Fruit fly (Drosophila melanogaster): Measurements from ENCODE around the gene Dmtn.

Dmtn gene

DNA sequence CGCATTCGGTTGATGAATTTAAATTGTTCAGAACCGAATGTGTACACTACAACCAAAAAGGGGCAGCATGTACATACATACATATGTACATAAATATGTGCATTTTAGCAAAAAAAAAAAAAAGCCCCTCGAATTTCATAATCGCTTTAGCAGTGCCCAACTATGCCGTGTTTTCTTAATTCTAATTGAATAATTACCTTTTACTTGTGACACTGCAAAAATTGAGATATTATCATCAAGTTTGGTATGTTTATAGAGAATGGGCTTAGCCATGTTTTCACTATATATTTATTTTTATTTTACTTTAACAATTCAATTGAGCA lies 4.2 kb downstream of the Dmtn start:
- TF ChIP-seq CG14655 (GFP tag; optimal IDR thresholded peaks at IDR 0.05) (peak; percentile 23), Snoo (tag; optimal IDR thresholded peaks at IDR 0.05) (peak; percentile 4), fd96Ca (GFP tag; IDR thresholded peaks at IDR 0.05) (no peak)

- TF ChIP-seq Pif1A (GFP tag; optimal IDR thresholded peaks at IDR 0.05) = no peak
- peak; percentile 8 for TF ChIP-seq EcR (GFP tag; optimal IDR thresholded peaks at IDR 0.05)
Observed at dm6 chr3R:6400710-6401521, 4.8 kb downstream of the Dmtn start.

- TF ChIP-seq CG17806 (tag; optimal IDR thresholded peaks at IDR 0.05) = no peak
- no peak for TF ChIP-seq Pif1B (GFP tag; optimal IDR thresholded peaks at IDR 0.05)
- no peak for TF ChIP-seq fd96Ca (GFP tag; IDR thresholded peaks at IDR 0.05)
Observed at dm6 chr3R:6399752-6400151, 5.9 kb downstream of the Dmtn start.

DNA sequence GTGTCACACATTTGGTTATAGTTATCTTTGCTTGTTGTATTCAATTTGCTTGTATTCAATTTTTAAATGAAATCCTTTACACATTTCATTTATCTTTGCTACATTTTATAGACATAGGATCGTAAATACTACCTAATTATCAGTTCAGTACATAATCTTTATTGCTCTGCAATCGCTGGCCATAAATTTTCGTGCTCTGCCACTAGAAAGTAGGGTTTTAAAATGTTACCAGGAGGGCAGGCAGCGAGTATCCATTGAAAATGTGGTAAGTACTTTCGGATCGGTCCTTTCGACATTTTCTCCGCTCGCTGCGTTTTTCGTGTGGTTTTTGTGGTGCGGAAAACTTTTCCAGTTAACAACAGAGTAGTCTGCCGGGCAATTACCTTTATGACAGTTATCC lies 6.4 kb downstream of the Dmtn start:
- no peak for TF ChIP-seq EcR (GFP tag; optimal IDR thresholded peaks at IDR 0.05)

DNA sequence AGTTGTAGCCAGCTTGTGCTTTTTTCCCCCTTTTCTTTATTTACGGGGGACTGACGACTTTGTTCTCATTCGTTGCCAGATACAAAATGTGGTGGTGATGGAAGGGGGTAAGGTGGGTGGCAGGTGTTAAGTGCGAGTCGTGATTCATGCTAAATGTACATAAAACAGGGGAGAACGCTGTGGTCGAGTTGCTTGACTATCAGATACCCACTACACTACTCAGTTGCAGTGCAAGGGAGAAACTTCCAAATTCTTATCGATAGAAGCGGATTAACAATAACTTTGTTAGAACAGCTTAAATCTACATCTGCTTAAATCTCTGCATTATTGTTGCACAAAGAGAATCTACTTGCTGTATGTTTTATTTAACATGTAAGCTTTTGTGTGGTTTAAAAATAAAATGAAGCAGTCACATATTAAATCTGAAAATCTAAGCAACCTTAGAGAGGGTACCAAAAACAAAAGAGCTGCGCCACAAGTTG lies 8.0 kb downstream of the Dmtn start:
- TF ChIP-seq Ets98B (GFP tag; IDR thresholded peaks at IDR 0.05) = no peak
- no peak for TF ChIP-seq gl (tag; optimal IDR thresholded peaks at IDR 0.05)
- no peak for TF ChIP-seq Pif1B (GFP tag; optimal IDR thresholded peaks at IDR 0.05)
- no peak for TF ChIP-seq CG13204 (GFP tag; optimal IDR thresholded peaks at IDR 0.05)
- TF ChIP-seq rn (GFP tag; IDR thresholded peaks at IDR 0.05) = no peak
- peak; percentile 60 for TF ChIP-seq Snoo (tag; optimal IDR thresholded peaks at IDR 0.05)
- peak; percentile 4 for TF ChIP-seq CG14655 (GFP tag; optimal IDR thresholded peaks at IDR 0.05)
- no peak for TF ChIP-seq D1 (tag; optimal IDR thresholded peaks at IDR 0.05)
- no peak for TF ChIP-seq CG10348 (GFP tag; IDR thresholded peaks at IDR 0.05)
- no peak for TF ChIP-seq CG4496 (GFP tag; IDR thresholded peaks at IDR 0.05)
- TF ChIP-seq CG9948 (tag; optimal IDR thresholded peaks at IDR 0.05) = no peak
- TF ChIP-seq CG12605 (GFP tag; IDR thresholded peaks at IDR 0.05) = no peak
- TF ChIP-seq fd96Ca (GFP tag; IDR thresholded peaks at IDR 0.05) = no peak
- TF ChIP-seq EcR (GFP tag; optimal IDR thresholded peaks at IDR 0.05) = peak; percentile 13
- peak; percentile 55 for TF ChIP-seq Pif1A (GFP tag; optimal IDR thresholded peaks at IDR 0.05)
- TF ChIP-seq CG8159 (tag; optimal IDR thresholded peaks at IDR 0.05) = peak; percentile 47
- TF ChIP-seq CG32121 (GFP tag; IDR thresholded peaks at IDR 0.05) = no peak
- no peak for TF ChIP-seq CG34367 (tag; optimal IDR thresholded peaks at IDR 0.05)
- peak; percentile 6 for TF ChIP-seq CG17806 (tag; optimal IDR thresholded peaks at IDR 0.05)
- TF ChIP-seq CG15710 (tag; optimal IDR thresholded peaks at IDR 0.05) = peak; percentile 37
- no peak for TF ChIP-seq CG8301 (tag; optimal IDR thresholded peaks at IDR 0.05)

- TF ChIP-seq rn (GFP tag; IDR thresholded peaks at IDR 0.05) (no peak), EcR (GFP tag; optimal IDR thresholded peaks at IDR 0.05) (peak; percentile 27)
Observed at dm6 chr3R:6396613-6397012, 9.1 kb downstream of the Dmtn start.

DNA sequence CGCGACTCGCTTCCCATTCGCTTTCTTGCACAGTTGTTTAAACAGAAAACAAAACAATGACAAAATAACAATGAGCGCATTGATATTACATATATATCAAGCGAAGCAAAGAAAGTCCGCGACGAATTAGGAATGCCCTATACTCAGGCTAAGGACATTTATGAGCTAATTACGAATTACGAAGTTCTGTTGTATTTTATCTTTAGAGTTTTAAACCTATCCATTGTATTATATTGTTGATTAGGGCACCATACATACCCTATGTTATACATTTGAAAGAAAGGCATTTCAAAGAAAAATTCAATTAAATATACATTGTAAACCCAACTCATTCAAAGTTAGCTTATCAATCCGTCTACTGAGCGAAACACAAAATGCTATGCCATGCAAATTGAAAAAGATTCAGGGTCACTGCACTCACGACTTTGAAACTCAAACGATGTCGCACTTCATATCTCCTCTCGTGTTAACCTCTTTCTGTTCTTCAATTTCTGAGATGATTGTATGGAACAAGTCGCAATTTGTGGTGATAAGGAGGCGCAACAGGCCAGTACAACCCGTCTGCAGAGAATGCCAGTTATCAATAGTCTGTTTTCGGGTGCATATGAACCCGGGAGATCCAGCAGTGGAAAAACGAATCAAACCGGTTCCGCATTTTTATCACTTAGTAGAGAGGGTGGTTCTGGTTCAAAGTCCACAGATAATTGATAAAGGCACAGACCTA lies 10.0 kb downstream of the Dmtn start:
- peak; percentile 50 for TF ChIP-seq Snoo (tag; optimal IDR thresholded peaks at IDR 0.05)
- peak; percentile 73 for TF ChIP-seq EcR (GFP tag; optimal IDR thresholded peaks at IDR 0.05)
- peak; percentile 27 for TF ChIP-seq CG9948 (tag; optimal IDR thresholded peaks at IDR 0.05)
- no peak for TF ChIP-seq CG4496 (GFP tag; IDR thresholded peaks at IDR 0.05)
- TF ChIP-seq CG17806 (tag; optimal IDR thresholded peaks at IDR 0.05) = peak; percentile 48
- no peak for TF ChIP-seq CG12605 (GFP tag; IDR thresholded peaks at IDR 0.05)
- TF ChIP-seq CG15710 (tag; optimal IDR thresholded peaks at IDR 0.05) = peak; percentile 45
- peak; percentile 33 for TF ChIP-seq Pif1A (GFP tag; optimal IDR thresholded peaks at IDR 0.05)
- peak; percentile 51 for TF ChIP-seq CG8159 (tag; optimal IDR thresholded peaks at IDR 0.05)
- TF ChIP-seq CG8301 (tag; optimal IDR thresholded peaks at IDR 0.05) = peak; percentile 42
- peak; percentile 16 for TF ChIP-seq Pif1B (GFP tag; optimal IDR thresholded peaks at IDR 0.05)
- TF ChIP-seq CG32121 (GFP tag; IDR thresholded peaks at IDR 0.05) = no peak

dm6 chr3R:6394247-6394522 lies 11.5 kb downstream of the Dmtn start:
- TF ChIP-seq CG8159 (tag; optimal IDR thresholded peaks at IDR 0.05) (no peak), EcR (GFP tag; optimal IDR thresholded peaks at IDR 0.05) (peak; percentile 33)

Measured in whole organism, pupa.